Worm (Caenorhabditis elegans) whole organism, mixed stage, embryonic: ENCODE data around the gene C17A2.4.

Experiments
- lin-13 ChIP-seq: fragments of 150-350 bp; optimal IDR thresholded peaks from 2 replicates; lab custom pipeline; 2014; ENCODE audit warnings: missing biosample characterization, missing genetic modification characterization
- snpc-4 ChIP-seq: fragments of 150-350 bp; optimal IDR thresholded peaks from 2 replicates; lab custom pipeline; 2014; ENCODE audit warnings: missing biosample characterization, missing genetic modification characterization
- unc-62 ChIP-seq: fragments of 150-350 bp; optimal IDR thresholded peaks from 2 replicates; lab custom pipeline; 2014; ENCODE audit warnings: missing biosample characterization, missing genetic modification reagents, missing genetic modification characterization

DNA sequence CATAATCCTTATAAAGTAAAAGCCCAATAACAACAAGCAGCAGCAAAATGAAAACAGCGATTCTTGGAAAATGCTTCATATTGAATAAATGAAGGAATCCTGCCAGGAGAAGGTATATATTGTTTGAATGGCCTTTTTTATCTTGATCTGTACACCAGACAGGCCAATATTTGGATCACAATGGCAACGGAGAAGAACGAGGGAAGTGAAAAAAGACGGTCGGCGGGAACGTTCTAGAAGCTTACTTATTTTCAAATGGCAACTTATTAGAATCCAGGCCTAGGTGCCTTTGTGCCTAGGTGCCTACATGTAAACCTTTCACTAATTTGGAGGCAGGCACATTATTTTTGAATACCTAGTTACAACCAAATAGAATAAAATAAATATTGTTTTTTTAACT, 11.9 kb upstream of the C17A2.4 start, which contains the start of gene F54D10.8:
- TF ChIP-seq unc-62 (no peak), lin-13 (tag; lab: Kevin White, UChicago) (no peak), snpc-4 (tag; lab: Kevin White, UChicago) (no peak)
